Fruit fly (Drosophila melanogaster) whole organism, embryonic: ENCODE results near the gene loj.

Experiments used
- Adf1 ChIP-seq: fragments of 200-800 bp; sonication (Bioruptor generic); IDR thresholded peaks from 2 replicates; pipeline ENCODE4 v1.3.6; 2022; ENCODE audit warnings: missing biosample characterization, missing genetic modification characterization
- CG10654 ChIP-seq: fragments of 200-800 bp; sonication (Bioruptor generic); optimal IDR thresholded peaks from 2 replicates; lab custom pipeline; 2016; ENCODE audit warnings: missing biosample characterization, missing genetic modification characterization
- CG11560 ChIP-seq: fragments of 200-800 bp; sonication (Bioruptor generic); IDR thresholded peaks from 3 replicates; pipeline ENCODE4 v1.3.6; 2022; ENCODE audit warnings: missing biosample characterization, missing genetic modification characterization
- CG12744 ChIP-seq: fragments of 200-800 bp; sonication (Bioruptor generic); optimal IDR thresholded peaks from 2 replicates; lab custom pipeline; 2016; ENCODE audit warnings: missing biosample characterization, missing genetic modification characterization
- CG13123 ChIP-seq: fragments of 200-800 bp; sonication (Bioruptor generic); optimal IDR thresholded peaks from 2 replicates; lab custom pipeline; 2016; ENCODE audit warnings: missing biosample characterization, missing genetic modification characterization
- CG16779 ChIP-seq: fragments of 200-800 bp; sonication (Bioruptor generic); IDR thresholded peaks from 2 replicates; pipeline ENCODE4 v1.3.6; 2022; ENCODE audit warnings: missing biosample characterization, missing genetic modification characterization
- CG17802 ChIP-seq: fragments of 200-800 bp; sonication (Bioruptor generic); optimal IDR thresholded peaks from 2 replicates; lab custom pipeline; 2018; ENCODE audit warnings: missing biosample characterization, mild to moderate bottlenecking, missing genetic modification characterization, moderate library complexity
- CG32772 ChIP-seq: fragments of 200-800 bp; sonication (Bioruptor generic); IDR thresholded peaks from 2 replicates; pipeline ENCODE4 v1.3.6; 2022; ENCODE audit warnings: missing biosample characterization, missing genetic modification characterization
- CG34224 ChIP-seq: fragments of 200-800 bp; sonication (Bioruptor generic); IDR thresholded peaks from 3 replicates; pipeline ENCODE4 v1.3.6; 2022; ENCODE audit warnings: missing biosample characterization, missing genetic modification characterization; ENCODE audit not compliant: partially characterized antibody
- CG34376 ChIP-seq: fragments of 200-800 bp; sonication (Bioruptor generic); optimal IDR thresholded peaks from 2 replicates; lab custom pipeline; 2018; ENCODE audit warnings: missing biosample characterization, mild to moderate bottlenecking, missing genetic modification characterization
- CG34422 ChIP-seq: fragments of 200-800 bp; sonication (Bioruptor generic); IDR thresholded peaks from 3 replicates; pipeline ENCODE4 v1.3.6; 2022; ENCODE audit warnings: missing biosample characterization, missing genetic modification characterization
- CG3726 ChIP-seq: fragments of 200-800 bp; sonication (Bioruptor generic); IDR thresholded peaks from 3 replicates; pipeline ENCODE4, ENCODE4 v1.3.6; 2022; ENCODE audit warnings: missing biosample characterization, missing genetic modification characterization
- CG3847 ChIP-seq: fragments of 200-800 bp; sonication (Bioruptor generic); IDR thresholded peaks from 2 replicates; pipeline ENCODE4 v1.3.6; 2022; ENCODE audit warnings: missing biosample characterization, missing genetic modification characterization
- CG4854 ChIP-seq: fragments of 200-800 bp; sonication (Bioruptor generic); optimal IDR thresholded peaks from 2 replicates; lab custom pipeline; 2016; ENCODE audit warnings: missing biosample characterization, missing genetic modification characterization, inconsistent platforms
- CG6683 ChIP-seq: fragments of 200-800 bp; sonication (Bioruptor generic); optimal IDR thresholded peaks from 2 replicates; lab custom pipeline; 2017; ENCODE audit warnings: missing biosample characterization, mild to moderate bottlenecking, missing genetic modification characterization, missing genetic modification reagents
- CG6813 ChIP-seq: fragments of 200-800 bp; sonication (Bioruptor generic); optimal IDR thresholded peaks from 2 replicates; lab custom pipeline; 2017; ENCODE audit warnings: missing biosample characterization, missing genetic modification characterization, mild to moderate bottlenecking, moderate library complexity, missing genetic modification reagents
- CG7271 ChIP-seq: fragments of 200-800 bp; sonication (Bioruptor generic); optimal IDR thresholded peaks from 2 replicates; lab custom pipeline; 2018; ENCODE audit warnings: missing biosample characterization, mild to moderate bottlenecking, missing genetic modification characterization, moderate library complexity
- CG7839 ChIP-seq: fragments of 200-800 bp; sonication (Bioruptor generic); optimal IDR thresholded peaks from 3 replicates; lab custom pipeline; 2018; ENCODE audit warnings: missing biosample characterization, mild to moderate bottlenecking, missing genetic modification characterization, moderate library complexity
- CoRest ChIP-seq: fragments of 200-800 bp; sonication (Bioruptor generic); optimal IDR thresholded peaks from 3 replicates; lab custom pipeline; 2018; ENCODE audit warnings: missing biosample characterization, mild to moderate bottlenecking, missing genetic modification characterization, moderate library complexity
- D ChIP-seq, 2 experiments: fragments of 200-800 bp in 1 of 2; fragments of >200 bp in 1 of 2; sonication (Bioruptor generic) in 1 of 2; optimal IDR thresholded peaks; 2 replicates in 1 of 2; 3 replicates in 1 of 2; lab custom pipeline; 2017; ENCODE audit warnings: mild to moderate bottlenecking in 1 of 2, missing biosample characterization in 1 of 2, missing genetic modification characterization in 1 of 2, missing genetic modification reagents in 1 of 2
- Drgx ChIP-seq: fragments of 200-800 bp; sonication (Bioruptor generic); IDR thresholded peaks from 2 replicates; pipeline ENCODE4 v1.3.6; 2022; ENCODE audit warnings: missing biosample characterization, missing genetic modification characterization
- Fer1 ChIP-seq: fragments of 200-800 bp; sonication (Bioruptor generic); optimal IDR thresholded peaks from 2 replicates; lab custom pipeline; 2017; ENCODE audit warnings: missing biosample characterization, mild to moderate bottlenecking, missing genetic modification characterization
- Hr39 ChIP-seq: fragments of >200 bp; optimal IDR thresholded peaks from 2 replicates; lab custom pipeline; 2017
- MTF-1 ChIP-seq: fragments of 200-800 bp; sonication (Bioruptor generic); optimal IDR thresholded peaks from 2 replicates; lab custom pipeline; 2018; ENCODE audit warnings: missing biosample characterization, mild to moderate bottlenecking, missing genetic modification characterization, borderline replicate concordance
- Spps ChIP-seq: fragments of 200-800 bp; sonication (Bioruptor generic); optimal IDR thresholded peaks from 2 replicates; lab custom pipeline; 2018; ENCODE audit warnings: missing biosample characterization, mild to moderate bottlenecking, missing genetic modification characterization
- Sry-β ChIP-seq: fragments of 200-800 bp; sonication (Bioruptor generic); optimal IDR thresholded peaks from 2 replicates; lab custom pipeline; 2018; ENCODE audit warnings: missing biosample characterization, mild to moderate bottlenecking, missing genetic modification characterization, moderate library complexity
- TFAM ChIP-seq: fragments of 200-800 bp; sonication (Bioruptor generic); optimal IDR thresholded peaks from 2 replicates; lab custom pipeline; 2017; ENCODE audit warnings: missing biosample characterization, missing genetic modification characterization, inconsistent platforms
- Xbp1 ChIP-seq: fragments of 200-800 bp; sonication (Bioruptor generic); optimal IDR thresholded peaks from 3 replicates; lab custom pipeline; 2016; ENCODE audit warnings: missing biosample characterization, mild to moderate bottlenecking, missing genetic modification characterization
- az2 ChIP-seq: fragments of 200-800 bp; sonication (Bioruptor generic); optimal IDR thresholded peaks from 3 replicates; lab custom pipeline; 2016; ENCODE audit warnings: missing biosample characterization, missing genetic modification characterization
- cad ChIP-seq: fragments of >200 bp; optimal IDR thresholded peaks from 2 replicates; lab custom pipeline; 2017; ENCODE audit warnings: missing biosample characterization, missing genetic modification characterization
- crc ChIP-seq: fragments of 200-800 bp; sonication (Bioruptor generic); optimal IDR thresholded peaks from 2 replicates; lab custom pipeline; 2016; ENCODE audit warnings: missing biosample characterization, missing genetic modification characterization
- emc ChIP-seq: fragments of 200-800 bp; sonication (Bioruptor generic); optimal IDR thresholded peaks from 2 replicates; lab custom pipeline; 2016; ENCODE audit warnings: missing biosample characterization, missing genetic modification characterization
- fd3F ChIP-seq: fragments of 200-800 bp; sonication (Bioruptor generic); optimal IDR thresholded peaks from 2 replicates; lab custom pipeline; 2018; ENCODE audit warnings: missing biosample characterization, mild to moderate bottlenecking, missing genetic modification characterization, moderate library complexity
- grau ChIP-seq: fragments of 200-800 bp; optimal IDR thresholded peaks from 3 replicates; lab custom pipeline; 2019; ENCODE audit warnings: missing biosample characterization, mild to moderate bottlenecking, missing genetic modification characterization, moderate library complexity
- gt ChIP-seq: fragments of 200-800 bp; sonication (Bioruptor generic); IDR thresholded peaks from 2 replicates; pipeline ENCODE4 v1.3.6; 2022; ENCODE audit warnings: missing biosample characterization, missing genetic modification characterization
- h ChIP-seq: fragments of >200 bp; optimal IDR thresholded peaks from 2 replicates; lab custom pipeline; 2017
- hbn ChIP-seq: fragments of 200-800 bp; sonication (Bioruptor generic); IDR thresholded peaks from 2 replicates; pipeline ENCODE4 v1.3.6; 2022; ENCODE audit warnings: missing biosample characterization, missing genetic modification characterization; ENCODE audit not compliant: partially characterized antibody
- kni ChIP-seq: fragments of 200-800 bp; sonication (Bioruptor generic); optimal IDR thresholded peaks from 3 replicates; lab custom pipeline; 2017; ENCODE audit warnings: mild to moderate bottlenecking, missing biosample characterization, missing genetic modification reagents, missing genetic modification characterization
- oc ChIP-seq: fragments of 200-800 bp; sonication (Bioruptor generic); optimal IDR thresholded peaks from 2 replicates; lab custom pipeline; 2018; ENCODE audit warnings: missing biosample characterization, mild to moderate bottlenecking, missing genetic modification characterization, moderate library complexity
- odd ChIP-seq: fragments of 200-800 bp; sonication (Bioruptor generic); optimal IDR thresholded peaks from 2 replicates; lab custom pipeline; 2017; ENCODE audit warnings: missing biosample characterization, mild to moderate bottlenecking, missing genetic modification characterization
- p53 ChIP-seq: fragments of 200-800 bp; sonication (Bioruptor generic); optimal IDR thresholded peaks from 2 replicates; lab custom pipeline; 2016; ENCODE audit warnings: missing biosample characterization, missing genetic modification characterization
- pros ChIP-seq: fragments of 200-800 bp; sonication (Bioruptor generic); optimal IDR thresholded peaks from 3 replicates; lab custom pipeline; 2019; ENCODE audit warnings: missing biosample characterization, mild to moderate bottlenecking, missing genetic modification characterization, moderate library complexity
- repo ChIP-seq: fragments of 200-800 bp; sonication (Bioruptor generic); optimal IDR thresholded peaks from 2 replicates; lab custom pipeline; 2016; ENCODE audit warnings: missing biosample characterization, missing genetic modification characterization
- sc ChIP-seq, 3 experiments: fragments of >200 bp in 2 of 3; fragments of 200-800 bp in 1 of 3; sonication (Bioruptor generic) in 1 of 3; optimal IDR thresholded peaks; 2 replicates in 2 of 3; 3 replicates in 1 of 3; lab custom pipeline; 2017; ENCODE audit warnings: mild to moderate bottlenecking in 1 of 3, missing biosample characterization in 1 of 3, missing genetic modification characterization in 1 of 3, missing genetic modification reagents in 1 of 3
- scrt ChIP-seq: fragments of 200-800 bp; sonication (Bioruptor generic); optimal IDR thresholded peaks from 2 replicates; lab custom pipeline; 2018; ENCODE audit warnings: missing biosample characterization, mild to moderate bottlenecking, missing genetic modification characterization, moderate library complexity
- slbo ChIP-seq: fragments of 200-800 bp; sonication (Bioruptor generic); IDR thresholded peaks from 2 replicates; pipeline ENCODE4 v1.3.6; 2022; ENCODE audit warnings: missing biosample characterization, missing genetic modification characterization
- slp2 ChIP-seq: fragments of 200-800 bp; sonication (Bioruptor generic); optimal IDR thresholded peaks from 2 replicates; lab custom pipeline; 2016; ENCODE audit warnings: missing biosample characterization, missing genetic modification characterization
- tap ChIP-seq: fragments of 200-800 bp; optimal IDR thresholded peaks from 3 replicates; lab custom pipeline; 2019; ENCODE audit warnings: missing biosample characterization, mild to moderate bottlenecking, missing genetic modification characterization, moderate library complexity
- tin ChIP-seq: fragments of 200-800 bp; sonication (Bioruptor generic); optimal IDR thresholded peaks from 3 replicates; lab custom pipeline; 2016; ENCODE audit warnings: missing biosample characterization, missing genetic modification characterization
- zfh1 ChIP-seq: fragments of 200-800 bp; sonication (Bioruptor generic); IDR thresholded peaks from 3 replicates; pipeline ENCODE4 v1.3.6; 2022; ENCODE audit warnings: missing biosample characterization, missing genetic modification characterization

Gene loj

DNA sequence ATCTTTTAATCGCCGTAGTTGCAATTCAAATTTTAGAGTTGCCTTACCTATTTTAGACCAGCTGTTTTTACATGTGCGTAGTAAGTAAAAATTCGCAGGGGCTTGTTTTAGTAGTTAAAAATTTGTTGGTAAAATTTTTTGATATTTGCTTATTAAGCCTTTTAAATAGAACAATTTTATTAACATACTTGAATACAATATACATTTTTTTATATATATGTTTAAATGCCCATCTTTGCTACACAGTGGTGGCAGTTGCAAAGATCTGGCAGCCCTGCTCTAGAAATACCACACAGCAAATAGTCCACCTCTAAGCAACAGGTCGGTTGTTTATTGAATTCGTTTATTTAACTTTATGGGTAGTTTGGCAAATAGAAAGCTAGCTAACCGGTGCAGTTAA, at the start of gene loj, which contains the start of gene CG10467 (continued):
- TF ChIP-seq Spps (peak; percentile 90), cad (GFP tag; lab: Kevin White, UChicago) (no peak), oc (tag; lab: Kevin White, UChicago) (peak; percentile 94), CG6813 (GFP tag; lab: Kevin White, UChicago) (peak; percentile 80), grau (tag; lab: Kevin White, UChicago) (peak; percentile 95), CG16779 (GFP tag; lab: Robert Waterston, UW) (peak; percentile 88), D (optimal IDR thresholded peaks at IDR 0.05; lab: Kevin White, UChicago) (no peak), D (GFP tag; optimal IDR thresholded peaks at IDR 0.05; lab: Kevin White, UChicago) (peak; percentile 91), pros (GFP tag; lab: Kevin White, UChicago) (no peak), kni (GFP tag; lab: Kevin White, UChicago) (peak; percentile 77), tap (tag; lab: Kevin White, UChicago) (peak; percentile 80), Sry-β (peak; percentile 37), CG7839 (tag; lab: Kevin White, UChicago) (peak; percentile 96), MTF-1 (peak; percentile 84), fd3F (peak; percentile 96), tin (GFP tag; lab: Kevin White, UChicago) (peak; percentile 97), CG34422 (peak; percentile 98), p53 (GFP tag; lab: Kevin White, UChicago) (no peak), CG3726 (GFP tag; lab: Robert Waterston, UW) (peak; percentile 95; the same call in 2 of the 3 replicates), slbo (peak; percentile 99), az2 (GFP tag; lab: Kevin White, UChicago) (peak; percentile 97), CG32772 (GFP tag; lab: Robert Waterston, UW) (peak; percentile 98), emc (GFP tag; lab: Kevin White, UChicago) (peak; percentile 72), repo (GFP tag; lab: Kevin White, UChicago) (peak; percentile 34), odd (GFP tag; lab: Kevin White, UChicago) (peak; percentile 76), CG34224 (GFP tag; lab: Robert Waterston, UW) (peak; percentile 53; the same call in 1 of the 3 replicates), CG7271 (peak; percentile 94), CG13123 (GFP tag; lab: Kevin White, UChicago) (peak; percentile 92), Xbp1 (peak; percentile 98), Adf1 (peak; percentile 79), Hr39 (lab: Kevin White, UChicago) (no peak), sc (optimal IDR thresholded peaks at IDR 0.05; lab: Kevin White, UChicago) (no peak), sc (GFP tag; optimal IDR thresholded peaks at IDR 0.05; lab: Kevin White, UChicago) (peak; percentile 85), Fer1 (peak; percentile 90), CG4854 (peak; percentile 86), Drgx (GFP tag; lab: Robert Waterston, UW) (peak; percentile 81), h (lab: Kevin White, UChicago) (no peak), crc (peak; percentile 56), CG17802 (peak; percentile 84), hbn (GFP tag; lab: Robert Waterston, UW) (peak; percentile 63), CoRest (tag; lab: Kevin White, UChicago) (peak; percentile 98), TFAM (no peak), CG6683 (GFP tag; lab: Kevin White, UChicago) (peak; percentile 72), gt (GFP tag; lab: Robert Waterston, UW) (peak; percentile 94), scrt (peak; percentile 98), CG3847 (GFP tag; lab: Robert Waterston, UW) (peak; percentile 98), slp2 (GFP tag; lab: Kevin White, UChicago) (peak; percentile 72), CG10654 (GFP tag; lab: Kevin White, UChicago) (peak; percentile 96), CG12744 (GFP tag; lab: Kevin White, UChicago) (peak; percentile 66), zfh1 (peak; percentile 97), CG11560 (tag; lab: Robert Waterston, UW) (peak; percentile 91), CG34376 (GFP tag; lab: Kevin White, UChicago) (peak; percentile 75)
